Worm (Caenorhabditis elegans) whole organism, mixed stage, embryonic: ENCODE results near the gene sdz-38.

Experiments used
- bed-3 ChIP-seq: fragments of 200-800 bp; sonication (Bioruptor generic); optimal IDR thresholded peaks from 3 replicates; lab custom pipeline; 2018; ENCODE audit warnings: mild to moderate bottlenecking, missing genetic modification characterization, moderate library complexity, missing compliant biosample characterization
- lsy-2 ChIP-seq: fragments of 150-350 bp; optimal IDR thresholded peaks from 2 replicates; lab custom pipeline; 2014; ENCODE audit warnings: missing biosample characterization, missing genetic modification characterization
- nhr-237 ChIP-seq: fragments of 150-350 bp; optimal IDR thresholded peaks from 2 replicates; lab custom pipeline; 2014; ENCODE audit warnings: missing biosample characterization, missing genetic modification characterization
- unc-62 ChIP-seq: fragments of 150-350 bp; optimal IDR thresholded peaks from 2 replicates; lab custom pipeline; 2014; ENCODE audit warnings: missing biosample characterization, missing genetic modification reagents, missing genetic modification characterization

DNA sequence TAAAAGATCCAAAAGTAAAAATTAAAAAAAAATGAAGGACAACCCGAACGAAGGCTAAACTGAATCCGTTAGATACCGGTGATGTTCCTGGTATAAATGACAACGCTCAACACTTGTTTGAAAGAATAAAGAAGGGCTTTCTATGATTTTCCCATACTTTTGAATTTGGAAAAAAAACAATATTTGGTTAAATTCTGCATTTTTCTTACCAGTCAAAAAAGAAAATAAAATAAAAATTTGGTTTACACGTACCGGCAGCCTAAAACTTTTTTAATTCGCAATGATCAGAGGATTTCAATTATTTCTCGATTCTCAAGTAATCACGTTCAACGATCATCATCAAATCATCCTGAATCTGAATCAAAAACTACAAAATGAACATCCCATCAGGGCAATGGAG lies 19.9 kb upstream of the sdz-38 start, which contains the start of gene ZK892.3:
- TF ChIP-seq nhr-237 (tag; lab: Kevin White, UChicago) = no peak
- no peak for TF ChIP-seq bed-3
- TF ChIP-seq lsy-2 (tag; lab: Kevin White, UChicago) = no peak
- no peak for TF ChIP-seq unc-62 (GFP tag; lab: Kevin White, UChicago)
